Worm (Caenorhabditis elegans): ENCODE measurements around the gene B0304.4.

Gene B0304.4

ce11 chrII:4543568-4543967 lies 20.5 kb upstream of the B0304.4 start, which contains the start of gene sra-34:
Gene sra-34, minus strand, starts transcription at chrII:4543668.
- no peak for TF ChIP-seq ets-7 (tag; optimal IDR thresholded peaks at IDR 0.05)
- TF ChIP-seq hmg-4 (GFP tag; optimal IDR thresholded peaks at IDR 0.05), result no peak
- TF ChIP-seq hmbx-1 (tag; optimal IDR thresholded peaks at IDR 0.05), result no peak
- TF ChIP-seq ama-1 (optimal IDR thresholded peaks at IDR 0.05), result no peak
- TF ChIP-seq hnd-1 (tag; optimal IDR thresholded peaks at IDR 0.05), result no peak
- no peak for TF ChIP-seq sea-1 (GFP tag; conservative IDR thresholded peaks at IDR 0.05)
- no peak for TF ChIP-seq tbx-37 (GFP tag; conservative IDR thresholded peaks at IDR 0.05)
- TF ChIP-seq flt-1 (GFP tag; IDR thresholded peaks at IDR 0.05), result no peak
- no peak for TF ChIP-seq ceh-36 (tag; optimal IDR thresholded peaks at IDR 0.05)
- TF ChIP-seq tbx-11 (GFP tag; IDR thresholded peaks at IDR 0.05), result no peak
- TF ChIP-seq tra-4 (tag; optimal IDR thresholded peaks at IDR 0.05), result no peak
- TF ChIP-seq pes-1 (GFP tag; IDR thresholded peaks at IDR 0.05), result no peak

ce11 chrII:4540631-4541030 lies 17.6 kb upstream of the B0304.4 start, which contains the start of gene sra-36:
Gene sra-36, minus strand, starts transcription at chrII:4540731.
- TF ChIP-seq ceh-13 (GFP tag; optimal IDR thresholded peaks at IDR 0.05), result no peak
- no peak for TF ChIP-seq tra-4 (tag; optimal IDR thresholded peaks at IDR 0.05)
- TF ChIP-seq B0310.2 (tag; optimal IDR thresholded peaks at IDR 0.05), result no peak
- no peak for TF ChIP-seq hnd-1 (tag; optimal IDR thresholded peaks at IDR 0.05)
- TF ChIP-seq aly-1 (tag; optimal IDR thresholded peaks at IDR 0.05), result no peak
- TF ChIP-seq ets-7 (tag; optimal IDR thresholded peaks at IDR 0.05), result no peak
- no peak for TF ChIP-seq F13C5.2 (tag; optimal IDR thresholded peaks at IDR 0.05)
- TF ChIP-seq ceh-36 (tag; optimal IDR thresholded peaks at IDR 0.05), result no peak
- no peak for TF ChIP-seq sea-1 (GFP tag; conservative IDR thresholded peaks at IDR 0.05)
- TF ChIP-seq hmbx-1 (tag; optimal IDR thresholded peaks at IDR 0.05), result no peak
- TF ChIP-seq pes-1 (GFP tag; IDR thresholded peaks at IDR 0.05), result no peak
- TF ChIP-seq flt-1 (GFP tag; IDR thresholded peaks at IDR 0.05), result no peak
- TF ChIP-seq tbx-11 (GFP tag; IDR thresholded peaks at IDR 0.05), result no peak
- no peak for TF ChIP-seq tbx-37 (GFP tag; conservative IDR thresholded peaks at IDR 0.05)
- TF ChIP-seq ama-1 (optimal IDR thresholded peaks at IDR 0.05), result no peak
- TF ChIP-seq scrt-1 (GFP tag; IDR thresholded peaks at IDR 0.05), result no peak

DNA sequence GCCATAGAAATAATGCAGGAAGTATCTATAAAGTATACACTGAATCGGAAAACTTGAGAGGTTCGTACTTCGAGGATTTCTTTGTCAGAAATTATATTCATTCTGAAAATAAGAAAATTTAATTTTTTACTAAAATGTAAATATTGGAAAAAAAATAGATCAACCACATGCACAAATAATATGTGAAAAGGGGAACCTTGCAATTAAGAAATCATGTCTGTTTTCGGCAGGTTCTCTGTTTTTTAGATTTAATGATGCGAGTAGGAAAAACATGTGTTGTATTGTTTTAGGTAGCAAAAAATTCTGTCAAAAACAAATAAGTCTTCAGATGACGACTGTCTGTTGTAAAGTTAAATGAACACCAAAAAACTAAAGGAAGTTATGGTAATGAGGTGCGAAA lies 14.1 kb upstream of the B0304.4 start, which contains the start of gene sra-33:
TSS of gene sra-33 (minus strand) at position 101 of the 400 bp plus-strand sequence.
- no peak for TF ChIP-seq scrt-1 (GFP tag; IDR thresholded peaks at IDR 0.05)

DNA sequence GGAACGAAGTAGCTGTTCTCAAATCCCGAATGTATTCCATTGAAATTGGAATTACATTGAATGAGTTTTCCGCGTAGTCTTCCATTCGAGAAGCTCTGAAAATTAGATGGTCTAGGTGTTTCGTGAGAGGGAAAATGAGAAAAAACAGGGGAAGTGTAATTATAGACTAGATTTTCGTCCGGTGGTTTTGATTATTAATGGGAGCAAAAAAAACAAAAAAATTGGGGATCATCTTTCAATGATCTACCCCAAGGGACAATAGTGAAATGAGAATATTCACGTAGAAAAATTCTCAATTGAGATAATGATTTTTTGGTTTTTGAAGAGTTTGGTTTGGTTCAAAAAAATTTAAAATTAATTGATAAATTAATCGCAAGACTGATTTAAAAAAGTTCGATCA lies 8.9 kb upstream of the B0304.4 start, which contains the start of gene sra-32:
TSS of gene sra-32 (minus strand) at position 101 of the 400 bp plus-strand sequence.
- TF ChIP-seq pes-1 (GFP tag; IDR thresholded peaks at IDR 0.05) (no peak), ceh-36 (tag; optimal IDR thresholded peaks at IDR 0.05) (no peak), tra-4 (tag; optimal IDR thresholded peaks at IDR 0.05) (no peak), hmbx-1 (tag; optimal IDR thresholded peaks at IDR 0.05) (no peak), ets-7 (tag; optimal IDR thresholded peaks at IDR 0.05) (no peak), F13C5.2 (tag; optimal IDR thresholded peaks at IDR 0.05) (no peak), hnd-1 (tag; optimal IDR thresholded peaks at IDR 0.05) (no peak), tbx-11 (GFP tag; IDR thresholded peaks at IDR 0.05) (no peak), B0310.2 (tag; optimal IDR thresholded peaks at IDR 0.05) (no peak), hmg-4 (GFP tag; optimal IDR thresholded peaks at IDR 0.05) (no peak), sea-1 (GFP tag; conservative IDR thresholded peaks at IDR 0.05) (no peak), ceh-13 (GFP tag; optimal IDR thresholded peaks at IDR 0.05) (no peak), flt-1 (GFP tag; IDR thresholded peaks at IDR 0.05) (no peak), scrt-1 (GFP tag; IDR thresholded peaks at IDR 0.05) (no peak), ama-1 (optimal IDR thresholded peaks at IDR 0.05) (no peak), aly-1 (tag; optimal IDR thresholded peaks at IDR 0.05) (no peak)

DNA sequence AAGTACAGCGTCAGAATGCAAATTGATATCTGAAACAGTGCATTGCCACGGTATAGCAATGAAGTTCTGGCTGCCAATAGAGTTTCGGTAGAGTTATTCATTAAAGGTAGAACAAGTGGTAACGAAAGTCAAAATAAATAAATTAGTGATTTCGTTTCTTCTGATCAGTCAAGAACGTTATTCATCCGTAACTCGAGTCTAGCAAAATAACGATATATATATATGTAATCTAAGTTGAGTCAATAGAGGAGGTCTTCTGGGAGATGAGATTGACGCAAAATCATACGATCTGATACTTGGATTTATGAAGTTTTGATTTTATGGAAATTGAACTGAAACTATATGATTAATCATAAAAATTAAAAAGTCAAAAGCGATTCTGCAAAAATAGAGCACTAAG lies 4.8 kb upstream of the B0304.4 start, which contains the start of gene sra-35:
TSS of gene sra-35 (minus strand) at position 101 of the 400 bp plus-strand sequence.
- no peak for TF ChIP-seq pes-1 (GFP tag; IDR thresholded peaks at IDR 0.05)
- TF ChIP-seq F13C5.2 (tag; optimal IDR thresholded peaks at IDR 0.05), result no peak
- TF ChIP-seq scrt-1 (GFP tag; IDR thresholded peaks at IDR 0.05), result no peak
- no peak for TF ChIP-seq tra-4 (tag; optimal IDR thresholded peaks at IDR 0.05)
- TF ChIP-seq tbx-37 (GFP tag; conservative IDR thresholded peaks at IDR 0.05), result no peak
- no peak for TF ChIP-seq flt-1 (GFP tag; IDR thresholded peaks at IDR 0.05)
- TF ChIP-seq ceh-36 (tag; optimal IDR thresholded peaks at IDR 0.05), result no peak
- TF ChIP-seq tbx-11 (GFP tag; IDR thresholded peaks at IDR 0.05), result no peak
- no peak for TF ChIP-seq hmg-4 (GFP tag; optimal IDR thresholded peaks at IDR 0.05)
- no peak for TF ChIP-seq B0310.2 (tag; optimal IDR thresholded peaks at IDR 0.05)
- TF ChIP-seq aly-1 (tag; optimal IDR thresholded peaks at IDR 0.05), result no peak
- TF ChIP-seq hmbx-1 (tag; optimal IDR thresholded peaks at IDR 0.05), result no peak
- no peak for TF ChIP-seq ama-1 (optimal IDR thresholded peaks at IDR 0.05)
- no peak for TF ChIP-seq sea-1 (GFP tag; conservative IDR thresholded peaks at IDR 0.05)
- no peak for TF ChIP-seq ceh-13 (GFP tag; optimal IDR thresholded peaks at IDR 0.05)
- TF ChIP-seq hnd-1 (tag; optimal IDR thresholded peaks at IDR 0.05), result no peak

- TF ChIP-seq B0310.2 (tag; optimal IDR thresholded peaks at IDR 0.05) (no peak), hmbx-1 (tag; optimal IDR thresholded peaks at IDR 0.05) (no peak), tra-4 (tag; optimal IDR thresholded peaks at IDR 0.05) (no peak), ceh-13 (GFP tag; optimal IDR thresholded peaks at IDR 0.05) (no peak), aly-1 (tag; optimal IDR thresholded peaks at IDR 0.05) (no peak), tbx-11 (GFP tag; IDR thresholded peaks at IDR 0.05) (no peak), ets-7 (tag; optimal IDR thresholded peaks at IDR 0.05) (no peak)
These were observed 2.2 kb upstream of the B0304.4 start for ce11 chrII:4525185-4525584.

ce11 chrII:4519976-4520594 lies 2.9 kb downstream of the B0304.4 start:
- TF ChIP-seq ets-7 (tag; optimal IDR thresholded peaks at IDR 0.05) (no peak), hnd-1 (tag; optimal IDR thresholded peaks at IDR 0.05) (no peak), F13C5.2 (tag; optimal IDR thresholded peaks at IDR 0.05) (no peak), sea-1 (GFP tag; conservative IDR thresholded peaks at IDR 0.05) (no peak), B0310.2 (tag; optimal IDR thresholded peaks at IDR 0.05) (no peak), tra-4 (tag; optimal IDR thresholded peaks at IDR 0.05) (no peak), ama-1 (optimal IDR thresholded peaks at IDR 0.05) (no peak), flt-1 (GFP tag; IDR thresholded peaks at IDR 0.05) (no peak), ceh-36 (tag; optimal IDR thresholded peaks at IDR 0.05) (no peak), pes-1 (GFP tag; IDR thresholded peaks at IDR 0.05) (no peak), hmbx-1 (tag; optimal IDR thresholded peaks at IDR 0.05) (no peak), tbx-11 (GFP tag; IDR thresholded peaks at IDR 0.05) (no peak), aly-1 (tag; optimal IDR thresholded peaks at IDR 0.05) (no peak), tbx-37 (GFP tag; conservative IDR thresholded peaks at IDR 0.05) (no peak)
